Worm (Caenorhabditis elegans) whole organism, late embryonic: Measurements from ENCODE around the gene evl-20.
A peak's percentile ranks its signal among the peaks of the same experiment; 100 is the strongest.

Experiments used
- C08G9.2 ChIP-seq: sonication (generic microtip); optimal IDR thresholded peaks from 2 replicates; lab custom pipeline; 2016; ENCODE audit warnings: mild to moderate bottlenecking, missing genetic modification characterization, moderate library complexity, missing compliant biosample characterization
- C38D4.7 ChIP-seq: fragments of 200-800 bp; sonication (Bioruptor generic); optimal IDR thresholded peaks from 2 replicates; lab custom pipeline; 2018; ENCODE audit warnings: mild to moderate bottlenecking, missing genetic modification characterization, moderate library complexity, missing compliant biosample characterization
- F13H6.1 ChIP-seq: sonication (generic microtip); optimal IDR thresholded peaks from 2 replicates; lab custom pipeline; 2016; ENCODE audit warnings: missing genetic modification characterization, missing compliant biosample characterization
- K09A11.1 ChIP-seq: sonication (generic microtip); optimal IDR thresholded peaks from 2 replicates; lab custom pipeline; 2017; ENCODE audit warnings: antibody characterized with exemption, mild to moderate bottlenecking, missing genetic modification characterization, missing compliant biosample characterization; ENCODE audit not compliant: insufficient read depth
- Y22D7AL.16 ChIP-seq: sonication (generic microtip); optimal IDR thresholded peaks from 2 replicates; lab custom pipeline; 2016; ENCODE audit warnings: missing genetic modification characterization, missing compliant biosample characterization
- ceh-14 ChIP-seq: sonication (generic microtip); optimal IDR thresholded peaks from 2 replicates; lab custom pipeline; 2016; ENCODE audit warnings: missing genotype, missing genetic modification characterization, missing compliant biosample characterization
- ceh-2 ChIP-seq: sonication (generic microtip); optimal IDR thresholded peaks from 2 replicates; lab custom pipeline; 2016; ENCODE audit warnings: missing genotype, missing genetic modification characterization, missing compliant biosample characterization
- ceh-24 ChIP-seq: sonication (generic microtip); optimal IDR thresholded peaks from 2 replicates; lab custom pipeline; 2016; ENCODE audit warnings: mild to moderate bottlenecking, missing genetic modification characterization, missing compliant biosample characterization
- ceh-9 ChIP-seq: sonication (generic microtip); optimal IDR thresholded peaks from 2 replicates; lab custom pipeline; 2016; ENCODE audit warnings: mild to moderate bottlenecking, missing genetic modification characterization, inconsistent platforms, missing compliant biosample characterization
- che-1 ChIP-seq: sonication (generic microtip); optimal IDR thresholded peaks from 2 replicates; lab custom pipeline; 2016; ENCODE audit warnings: mild to moderate bottlenecking, missing genetic modification characterization, missing compliant biosample characterization
- dve-1 ChIP-seq: sonication (generic microtip); optimal IDR thresholded peaks from 2 replicates; lab custom pipeline; 2017; ENCODE audit warnings: antibody characterized with exemption, mild to moderate bottlenecking, missing genetic modification characterization, missing compliant biosample characterization
- elt-2 ChIP-seq: sonication (generic microtip); optimal IDR thresholded peaks from 2 replicates; lab custom pipeline; 2016; ENCODE audit warnings: missing genetic modification reagents, missing genetic modification characterization, missing compliant biosample characterization
- elt-4 ChIP-seq: sonication (generic microtip); optimal IDR thresholded peaks from 2 replicates; lab custom pipeline; 2016; ENCODE audit warnings: missing genetic modification characterization, missing compliant biosample characterization
- ets-4 ChIP-seq: sonication (generic microtip); optimal IDR thresholded peaks from 2 replicates; lab custom pipeline; 2016; ENCODE audit warnings: missing genetic modification characterization, missing compliant biosample characterization
- fkh-10 ChIP-seq: fragments of 150-350 bp; optimal IDR thresholded peaks from 2 replicates; lab custom pipeline; 2014; ENCODE audit warnings: missing biosample characterization, missing genetic modification reagents, missing genetic modification characterization
- hlh-30 ChIP-seq: sonication (generic microtip); optimal IDR thresholded peaks from 2 replicates; lab custom pipeline; 2017; ENCODE audit warnings: antibody characterized with exemption, missing genetic modification characterization, missing compliant biosample characterization; ENCODE audit not compliant: insufficient read depth
- hlh-6 ChIP-seq: sonication (generic microtip); optimal IDR thresholded peaks from 2 replicates; lab custom pipeline; 2016; ENCODE audit warnings: missing genotype, missing genetic modification characterization, missing compliant biosample characterization
- lim-6 ChIP-seq: sonication (generic microtip); optimal IDR thresholded peaks from 2 replicates; lab custom pipeline; 2016; ENCODE audit warnings: missing genetic modification characterization, missing compliant biosample characterization
- lin-11 ChIP-seq: fragments of 200-800 bp; sonication (Bioruptor generic); optimal IDR thresholded peaks from 2 replicates; lab custom pipeline; 2018; ENCODE audit warnings: mild to moderate bottlenecking, missing genetic modification characterization, missing compliant biosample characterization
- madf-2 ChIP-seq: sonication (generic microtip); optimal IDR thresholded peaks from 2 replicates; lab custom pipeline; 2017; ENCODE audit warnings: missing genetic modification characterization, missing compliant biosample characterization
- nfya-1 ChIP-seq: sonication (generic microtip); optimal IDR thresholded peaks from 2 replicates; lab custom pipeline; 2017; ENCODE audit warnings: missing genetic modification characterization, mild to moderate bottlenecking, missing compliant biosample characterization, antibody characterized with exemption, moderate library complexity
- nhr-232 ChIP-seq: sonication (generic microtip); optimal IDR thresholded peaks from 2 replicates; lab custom pipeline; 2016; ENCODE audit warnings: missing genetic modification characterization, missing compliant biosample characterization
- pag-3 ChIP-seq: sonication (generic microtip); optimal IDR thresholded peaks from 2 replicates; lab custom pipeline; 2016; ENCODE audit warnings: missing compliant biosample characterization, missing genetic modification characterization, borderline replicate concordance
- pqm-1 ChIP-seq: sonication (generic microtip); optimal IDR thresholded peaks from 2 replicates; lab custom pipeline; 2016; ENCODE audit warnings: missing genetic modification characterization, missing compliant biosample characterization
- pros-1 ChIP-seq: fragments of 150-350 bp; optimal IDR thresholded peaks from 2 replicates; lab custom pipeline; 2014; ENCODE audit warnings: missing biosample characterization, missing genetic modification reagents, missing genetic modification characterization
- sox-2 ChIP-seq: fragments of 200-800 bp; sonication (Bioruptor generic); IDR thresholded peaks from 2 replicates; pipeline ENCODE4 v1.3.6; 2022; ENCODE audit warnings: missing genetic modification reagents, missing genetic modification characterization, missing compliant biosample characterization
- sox-4 ChIP-seq: sonication (generic microtip); optimal IDR thresholded peaks from 2 replicates; lab custom pipeline; 2017; ENCODE audit warnings: mild to moderate bottlenecking, missing genetic modification characterization, inconsistent platforms, missing compliant biosample characterization
- syd-9 ChIP-seq: sonication (generic microtip); optimal IDR thresholded peaks from 2 replicates; lab custom pipeline; 2016; ENCODE audit warnings: mild to moderate bottlenecking, missing genetic modification characterization, moderate library complexity, missing compliant biosample characterization
- tbx-2 ChIP-seq: sonication (generic microtip); optimal IDR thresholded peaks from 2 replicates; lab custom pipeline; 2016; ENCODE audit warnings: missing genetic modification characterization, missing compliant biosample characterization
- unc-55 ChIP-seq: sonication (generic microtip); optimal IDR thresholded peaks from 2 replicates; lab custom pipeline; 2017; ENCODE audit warnings: missing biosample characterization, missing genetic modification reagents, missing genetic modification characterization
- zip-5 ChIP-seq: sonication (generic microtip); optimal IDR thresholded peaks from 2 replicates; lab custom pipeline; 2016; ENCODE audit warnings: missing genetic modification characterization, missing compliant biosample characterization

The evl-20 gene

DNA sequence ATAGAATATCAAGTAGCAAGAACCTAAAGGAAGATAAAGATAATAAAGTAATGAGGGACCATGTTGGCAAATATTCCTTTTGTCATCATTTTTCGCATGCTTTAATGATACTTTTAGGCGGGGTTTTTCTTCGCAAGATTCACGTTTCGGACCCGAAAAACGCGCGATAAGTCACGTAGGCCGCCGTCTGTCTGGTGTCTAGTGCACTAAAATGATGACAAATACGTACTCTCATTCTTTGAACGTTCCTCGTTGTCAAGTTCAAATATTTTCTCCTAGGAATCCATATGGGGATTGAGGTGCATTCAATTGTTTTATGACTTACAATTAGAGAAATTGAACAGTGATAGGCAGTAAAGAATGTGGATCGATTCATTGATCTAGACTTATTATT is 39.7 kb downstream of the evl-20 start, which contains the start of gene taap-1:
taap-1 (minus strand) TSS at position 79 of the 394 bp plus-strand sequence.
- TF ChIP-seq unc-55 (GFP tag; lab: Kevin White, UChicago) (peak; percentile 11), nfya-1 (tag; lab: Kevin White, UChicago) (no peak)
- TF ChIP-seq, all 69 proteins: peak for 1

DNA sequence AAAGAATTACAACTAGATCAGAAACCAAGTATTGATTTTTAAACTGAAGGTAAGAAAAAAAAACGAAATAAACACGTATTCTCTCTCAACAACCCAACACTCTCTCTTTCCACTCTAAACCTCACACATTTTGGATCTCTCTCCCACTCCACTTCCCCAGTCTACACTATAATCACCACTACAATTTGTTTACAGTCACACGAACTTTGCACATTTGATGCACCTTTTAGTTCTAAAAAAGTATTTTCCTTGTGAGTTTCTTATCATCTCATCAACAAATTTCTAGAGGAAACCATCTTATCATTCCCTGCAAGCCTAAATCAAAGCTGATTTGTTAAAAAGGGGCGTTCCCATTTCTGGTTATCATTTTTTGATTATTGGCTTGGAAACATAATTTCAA is 40.4 kb downstream of the evl-20 start:
- TF ChIP-seq ceh-9 (tag; lab: Kevin White, UChicago) (no peak), elt-2 (tag; lab: Kevin White, UChicago) (peak; percentile 40), F13H6.1 (tag; lab: Kevin White, UChicago) (no peak), elt-4 (tag; lab: Kevin White, UChicago) (no peak), dve-1 (tag; lab: Kevin White, UChicago) (peak; percentile 38), tbx-2 (tag; lab: Kevin White, UChicago) (no peak), syd-9 (tag; lab: Kevin White, UChicago) (no peak), K09A11.1 (tag; lab: Kevin White, UChicago) (no peak), lim-6 (tag; lab: Kevin White, UChicago) (no peak), unc-55 (GFP tag; lab: Kevin White, UChicago) (no peak), pqm-1 (tag; lab: Kevin White, UChicago) (no peak), ceh-14 (tag; lab: Kevin White, UChicago) (no peak), C08G9.2 (tag; lab: Kevin White, UChicago) (no peak), che-1 (no peak)

DNA sequence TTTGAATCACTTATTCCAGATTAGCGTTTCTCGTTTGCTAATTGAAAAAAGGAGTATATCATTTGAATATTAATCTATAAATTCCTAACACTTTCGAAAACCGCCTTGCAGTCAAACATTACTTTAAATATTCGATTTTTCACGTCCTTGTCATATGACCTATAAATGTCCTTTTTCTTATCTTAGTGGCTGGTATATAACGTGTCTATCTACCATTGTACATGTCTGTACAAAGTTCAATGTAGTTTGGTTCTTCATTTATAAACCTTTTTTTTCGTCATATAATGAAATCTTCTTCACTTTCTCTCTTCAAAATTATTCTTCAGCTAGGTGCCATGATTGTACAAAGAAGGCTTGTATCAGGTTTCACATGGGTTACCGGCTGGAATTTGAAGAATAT is 41.5 kb downstream of the evl-20 start, which contains the start of gene gbh-2:
gbh-2 (plus strand) TSS at position 277 of the 400 bp plus-strand sequence.
- TF ChIP-seq elt-2 (tag; lab: Kevin White, UChicago) (peak; percentile 36), syd-9 (tag; lab: Kevin White, UChicago) (no peak)
- TF ChIP-seq, all 69 proteins: peak for 1

DNA sequence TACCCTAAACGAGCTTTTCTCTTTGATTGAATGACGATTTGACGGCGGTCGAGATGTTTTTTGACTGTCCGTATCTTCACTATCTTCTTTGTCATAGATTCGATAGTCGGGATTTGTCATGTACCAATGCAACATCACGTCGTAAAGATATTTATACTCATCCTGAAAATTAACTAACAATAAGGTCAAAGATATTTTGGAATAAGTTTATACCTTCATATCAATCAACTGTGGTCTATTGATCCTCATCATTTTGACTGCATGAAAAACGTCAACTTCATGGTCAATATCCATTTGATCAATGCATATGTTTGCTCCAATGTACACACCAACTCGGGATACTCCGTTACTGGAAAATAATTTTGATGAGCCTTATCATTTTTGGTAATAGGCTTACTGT is 44.0 kb downstream of the evl-20 start:
- TF ChIP-seq fkh-10 (GFP tag; lab: Kevin White, UChicago) (no peak), nfya-1 (tag; lab: Kevin White, UChicago) (no peak), sox-2 (GFP tag; lab: Robert Waterston, UW) (no peak), dve-1 (tag; lab: Kevin White, UChicago) (no peak), C38D4.7 (GFP tag; lab: Kevin White, UChicago) (no peak), madf-2 (tag; lab: Kevin White, UChicago) (no peak), F13H6.1 (tag; lab: Kevin White, UChicago) (no peak), lin-11 (tag; lab: Kevin White, UChicago) (no peak), sox-4 (tag; lab: Kevin White, UChicago) (no peak), hlh-6 (tag; lab: Kevin White, UChicago) (no peak), che-1 (no peak), ceh-2 (no peak), hlh-30 (tag; lab: Kevin White, UChicago) (no peak), Y22D7AL.16 (tag; lab: Kevin White, UChicago) (no peak), ets-4 (no peak)

DNA sequence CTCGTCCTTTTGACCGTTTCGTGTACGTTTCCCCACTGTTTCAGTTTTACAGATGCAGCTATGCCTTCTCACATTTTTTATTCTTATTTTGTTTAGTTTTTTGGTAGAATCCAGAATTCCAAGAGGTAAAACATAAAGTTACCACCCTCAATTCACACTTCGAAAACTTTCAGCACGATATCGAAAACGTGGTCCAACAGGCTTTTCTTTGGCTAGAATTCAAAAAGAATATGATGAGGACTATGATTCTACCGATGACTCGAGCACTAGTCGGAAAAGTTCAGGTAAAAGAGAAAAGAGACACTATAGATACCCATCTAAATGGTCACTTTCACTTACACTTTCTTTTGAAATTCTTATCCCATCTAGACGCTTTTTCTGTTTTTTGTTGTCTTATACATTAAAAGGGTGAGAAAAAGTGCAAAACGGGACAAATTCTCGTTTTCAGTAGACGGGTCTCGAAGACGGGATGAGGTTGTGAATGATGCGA is 50.2 kb downstream of the evl-20 start, which contains the start of gene M05D6.9:
M05D6.9 (plus strand) TSS at position 51 of the 490 bp plus-strand sequence.
- TF ChIP-seq che-1 (no peak), zip-5 (tag; lab: Kevin White, UChicago) (no peak), sox-4 (tag; lab: Kevin White, UChicago) (no peak), pag-3 (tag; lab: Kevin White, UChicago) (no peak), pros-1 (no peak), nhr-232 (tag; lab: Kevin White, UChicago) (no peak), lin-11 (tag; lab: Kevin White, UChicago) (no peak), ceh-24 (no peak), ceh-2 (no peak), F13H6.1 (tag; lab: Kevin White, UChicago) (no peak), ets-4 (no peak)
